Fruit fly (Drosophila melanogaster) whole organism, embryonic: ENCODE data around the gene CG14131.

Source experiments
- Blimp-1 ChIP-seq: fragments of 200-800 bp; sonication (Bioruptor generic); optimal IDR thresholded peaks from 3 replicates; lab custom pipeline; 2018; ENCODE audit warnings: missing biosample characterization, missing genetic modification characterization, mild to moderate bottlenecking, moderate library complexity, missing genetic modification reagents
- CG10321 ChIP-seq: fragments of 200-800 bp; sonication (Bioruptor generic); IDR thresholded peaks from 2 replicates; pipeline ENCODE4 v1.3.6; 2022; ENCODE audit warnings: missing biosample characterization, missing genetic modification characterization
- CG10366 ChIP-seq: fragments of 200-800 bp; sonication (Bioruptor generic); IDR thresholded peaks from 2 replicates; pipeline ENCODE4 v1.3.6; 2022; ENCODE audit warnings: missing biosample characterization, missing genetic modification characterization
- CG11093 ChIP-seq: fragments of 200-800 bp; sonication (Bioruptor generic); IDR thresholded peaks from 3 replicates; pipeline ENCODE4 v1.3.6; 2022; ENCODE audit warnings: missing biosample characterization, missing genetic modification characterization
- CG11247 ChIP-seq: fragments of 200-800 bp; sonication (Bioruptor generic); IDR thresholded peaks from 2 replicates; pipeline ENCODE4 v1.3.6; 2022; ENCODE audit warnings: missing biosample characterization, missing genetic modification characterization
- CG11398 ChIP-seq: fragments of 200-800 bp; sonication (Bioruptor generic); optimal IDR thresholded peaks from 2 replicates; lab custom pipeline; 2016; ENCODE audit warnings: missing biosample characterization, missing genetic modification characterization
- CG11504 ChIP-seq: fragments of 200-800 bp; sonication (Bioruptor generic); optimal IDR thresholded peaks from 3 replicates; lab custom pipeline; 2019; ENCODE audit warnings: missing biosample characterization, mild to moderate bottlenecking, missing genetic modification characterization, moderate library complexity
- CG11723 ChIP-seq: fragments of 200-800 bp; sonication (Bioruptor generic); optimal IDR thresholded peaks from 2 replicates; lab custom pipeline; 2017; ENCODE audit warnings: missing biosample characterization, mild to moderate bottlenecking, missing genetic modification characterization
- CG12391 ChIP-seq: fragments of 200-800 bp; sonication (Bioruptor generic); optimal IDR thresholded peaks from 3 replicates; lab custom pipeline; 2018; ENCODE audit warnings: missing biosample characterization, mild to moderate bottlenecking, missing genetic modification characterization, moderate library complexity
- CG13296 ChIP-seq: fragments of 200-800 bp; sonication (Bioruptor generic); optimal IDR thresholded peaks from 3 replicates; lab custom pipeline; 2018; ENCODE audit warnings: missing biosample characterization, mild to moderate bottlenecking, missing genetic modification characterization
- CG13775 ChIP-seq: fragments of 200-800 bp; sonication (Bioruptor generic); optimal IDR thresholded peaks from 3 replicates; lab custom pipeline; 2017; ENCODE audit warnings: missing biosample characterization, mild to moderate bottlenecking, missing genetic modification characterization
- CG14710 ChIP-seq: fragments of 200-800 bp; sonication (Bioruptor generic); optimal IDR thresholded peaks from 3 replicates; lab custom pipeline; 2019; ENCODE audit warnings: missing biosample characterization, mild to moderate bottlenecking, missing genetic modification characterization, moderate library complexity
- CG14965 ChIP-seq: fragments of 200-800 bp; sonication (Bioruptor generic); optimal IDR thresholded peaks from 2 replicates; lab custom pipeline; 2016; ENCODE audit warnings: missing biosample characterization, missing genetic modification characterization, borderline replicate concordance
- CG18011 ChIP-seq: fragments of 200-800 bp; sonication (Bioruptor generic); optimal IDR thresholded peaks from 2 replicates; lab custom pipeline; 2017; ENCODE audit warnings: missing biosample characterization, missing genetic modification characterization, mild to moderate bottlenecking, moderate library complexity, missing genotype
- CG2202 ChIP-seq: fragments of 200-800 bp; sonication (Bioruptor generic); optimal IDR thresholded peaks from 2 replicates; lab custom pipeline; 2018; ENCODE audit warnings: missing biosample characterization, mild to moderate bottlenecking, missing genetic modification characterization
- CG2678 ChIP-seq: fragments of 200-800 bp; sonication (Bioruptor generic); optimal IDR thresholded peaks from 3 replicates; lab custom pipeline; 2019; ENCODE audit warnings: missing biosample characterization, mild to moderate bottlenecking, missing genetic modification characterization, moderate library complexity
- CG34422 ChIP-seq: fragments of 200-800 bp; sonication (Bioruptor generic); IDR thresholded peaks from 3 replicates; pipeline ENCODE4 v1.3.6; 2022; ENCODE audit warnings: missing biosample characterization, missing genetic modification characterization
- CG6272 ChIP-seq: fragments of 200-800 bp; sonication (Bioruptor generic); IDR thresholded peaks from 2 replicates; pipeline ENCODE4 v1.3.6; 2022; ENCODE audit warnings: missing biosample characterization, missing genetic modification characterization
- CG6791 ChIP-seq: fragments of 200-800 bp; sonication (Bioruptor generic); IDR thresholded peaks from 3 replicates; pipeline ENCODE4 v1.3.6; 2022; ENCODE audit warnings: missing biosample characterization, missing genetic modification characterization; ENCODE audit not compliant: partially characterized antibody
- CG7271 ChIP-seq: fragments of 200-800 bp; sonication (Bioruptor generic); optimal IDR thresholded peaks from 2 replicates; lab custom pipeline; 2018; ENCODE audit warnings: missing biosample characterization, mild to moderate bottlenecking, missing genetic modification characterization, moderate library complexity
- CG9876 ChIP-seq: fragments of 200-800 bp; sonication (Bioruptor generic); optimal IDR thresholded peaks from 2 replicates; lab custom pipeline; 2016; ENCODE audit warnings: missing biosample characterization, missing genetic modification characterization
- Dfd ChIP-seq, 2 experiments: fragments of >200 bp; optimal IDR thresholded peaks; 2 replicates each; lab custom pipeline; 2017; ENCODE audit warnings: missing biosample characterization in 2 of 2, missing genetic modification characterization in 2 of 2
- Dll ChIP-seq: fragments of 200-800 bp; sonication (Bioruptor generic); IDR thresholded peaks from 4 replicates; pipeline ENCODE4 v1.3.6; 2022; ENCODE audit warnings: missing biosample characterization, missing genetic modification characterization; ENCODE audit not compliant: partially characterized antibody
- Ptx1 ChIP-seq: fragments of 200-800 bp; sonication (Bioruptor generic); IDR thresholded peaks from 2 replicates; pipeline ENCODE4 v1.3.6; 2022; ENCODE audit warnings: missing biosample characterization, missing genetic modification characterization
- Xbp1 ChIP-seq: fragments of 200-800 bp; sonication (Bioruptor generic); optimal IDR thresholded peaks from 3 replicates; lab custom pipeline; 2016; ENCODE audit warnings: missing biosample characterization, mild to moderate bottlenecking, missing genetic modification characterization
- ab ChIP-seq: fragments of 200-800 bp; sonication (Bioruptor generic); optimal IDR thresholded peaks from 2 replicates; lab custom pipeline; 2016; ENCODE audit warnings: missing biosample characterization, missing genetic modification characterization
- btn ChIP-seq: fragments of 200-800 bp; sonication (Bioruptor generic); optimal IDR thresholded peaks from 2 replicates; lab custom pipeline; 2016; ENCODE audit warnings: missing biosample characterization, missing genetic modification characterization
- cwo ChIP-seq: fragments of 200-800 bp; sonication (Bioruptor generic); optimal IDR thresholded peaks from 3 replicates; lab custom pipeline; 2017; ENCODE audit warnings: missing biosample characterization, missing genetic modification characterization, mild to moderate bottlenecking, moderate library complexity, missing genetic modification reagents
- dpn ChIP-seq, 2 experiments: fragments of 200-800 bp; sonication (Bioruptor generic); optimal IDR thresholded peaks; 3 replicates each; lab custom pipeline; 2016; ENCODE audit warnings: missing biosample characterization in 2 of 2, missing genetic modification characterization in 2 of 2
- emc ChIP-seq: fragments of 200-800 bp; sonication (Bioruptor generic); optimal IDR thresholded peaks from 2 replicates; lab custom pipeline; 2016; ENCODE audit warnings: missing biosample characterization, missing genetic modification characterization
- eve ChIP-seq, 2 experiments: fragments of >200 bp; optimal IDR thresholded peaks; 2 replicates each; lab custom pipeline; 2017; ENCODE audit warnings: missing biosample characterization in 2 of 2, missing genetic modification characterization in 2 of 2
- fd102C ChIP-seq: fragments of 200-800 bp; sonication (Bioruptor generic); optimal IDR thresholded peaks from 2 replicates; lab custom pipeline; 2018; ENCODE audit warnings: missing biosample characterization, mild to moderate bottlenecking, missing genetic modification characterization, moderate library complexity
- gsb ChIP-seq: fragments of 200-800 bp; sonication (Bioruptor generic); IDR thresholded peaks from 2 replicates; pipeline ENCODE4 v1.3.6; 2022; ENCODE audit warnings: missing biosample characterization, missing genetic modification characterization
- gsb-n ChIP-seq: fragments of 200-800 bp; sonication (Bioruptor generic); optimal IDR thresholded peaks from 3 replicates; lab custom pipeline; 2018; ENCODE audit warnings: missing biosample characterization, mild to moderate bottlenecking, missing genetic modification characterization
- hb ChIP-seq: fragments of 200-800 bp; sonication (Bioruptor generic); IDR thresholded peaks from 3 replicates; pipeline ENCODE4 v1.3.6; 2022; ENCODE audit warnings: missing biosample characterization, missing genetic modification characterization; ENCODE audit not compliant: partially characterized antibody
- hbn ChIP-seq: fragments of 200-800 bp; sonication (Bioruptor generic); IDR thresholded peaks from 2 replicates; pipeline ENCODE4 v1.3.6; 2022; ENCODE audit warnings: missing biosample characterization, missing genetic modification characterization; ENCODE audit not compliant: partially characterized antibody
- her ChIP-seq: fragments of 200-800 bp; sonication (Bioruptor generic); optimal IDR thresholded peaks from 2 replicates; lab custom pipeline; 2016; ENCODE audit warnings: missing biosample characterization, missing genetic modification characterization
- inv ChIP-seq: fragments of 200-800 bp; sonication (Bioruptor generic); IDR thresholded peaks from 2 replicates; pipeline ENCODE4 v1.3.6; 2022; ENCODE audit warnings: missing biosample characterization, missing genetic modification characterization; ENCODE audit not compliant: partially characterized antibody
- mirr ChIP-seq: fragments of 200-800 bp; sonication (Bioruptor generic); optimal IDR thresholded peaks from 3 replicates; lab custom pipeline; 2018; ENCODE audit warnings: missing biosample characterization, mild to moderate bottlenecking, missing genetic modification characterization
- nau ChIP-seq: fragments of 200-800 bp; sonication (Bioruptor generic); optimal IDR thresholded peaks from 3 replicates; lab custom pipeline; 2017; ENCODE audit warnings: missing biosample characterization, mild to moderate bottlenecking, missing genetic modification characterization, missing genetic modification reagents
- nmo ChIP-seq: fragments of 200-800 bp; sonication (Bioruptor generic); optimal IDR thresholded peaks from 2 replicates; lab custom pipeline; 2018; ENCODE audit warnings: missing biosample characterization, mild to moderate bottlenecking, missing genetic modification characterization, moderate library complexity
- pzg ChIP-seq: fragments of 200-800 bp; sonication (Bioruptor generic); optimal IDR thresholded peaks from 3 replicates; lab custom pipeline; 2018; ENCODE audit warnings: missing biosample characterization, mild to moderate bottlenecking, missing genetic modification characterization, moderate library complexity
- ranshi ChIP-seq: fragments of 200-800 bp; sonication (Bioruptor generic); IDR thresholded peaks from 2 replicates; pipeline ENCODE4 v1.3.6; 2022; ENCODE audit warnings: missing biosample characterization, missing genetic modification characterization
- sc ChIP-seq, 3 experiments: fragments of >200 bp in 2 of 3; fragments of 200-800 bp in 1 of 3; sonication (Bioruptor generic) in 1 of 3; optimal IDR thresholded peaks; 2 replicates in 2 of 3; 3 replicates in 1 of 3; lab custom pipeline; 2017; ENCODE audit warnings: mild to moderate bottlenecking in 1 of 3, missing biosample characterization in 1 of 3, missing genetic modification characterization in 1 of 3, missing genetic modification reagents in 1 of 3
- seq ChIP-seq: fragments of 200-800 bp; sonication (Bioruptor generic); IDR thresholded peaks from 2 replicates; pipeline ENCODE4 v1.3.6; 2022; ENCODE audit warnings: missing biosample characterization, missing genetic modification characterization
- sim ChIP-seq: fragments of 200-800 bp; sonication (Bioruptor generic); IDR thresholded peaks from 2 replicates; pipeline ENCODE4 v1.3.6; 2022; ENCODE audit warnings: missing biosample characterization, missing genetic modification characterization
- sna ChIP-seq: fragments of 200-800 bp; sonication (Bioruptor generic); IDR thresholded peaks from 2 replicates; pipeline ENCODE4 v1.3.6; 2022; ENCODE audit warnings: missing biosample characterization, missing genetic modification characterization; ENCODE audit not compliant: partially characterized antibody
- stc ChIP-seq: fragments of 200-800 bp; sonication (Bioruptor generic); IDR thresholded peaks from 2 replicates; pipeline ENCODE4 v1.3.6; 2022; ENCODE audit warnings: missing biosample characterization, missing genetic modification characterization
- wdn ChIP-seq: fragments of 200-800 bp; sonication (Bioruptor generic); IDR thresholded peaks from 2 replicates; pipeline ENCODE4 v1.3.6; 2022; ENCODE audit warnings: missing biosample characterization, missing genetic modification characterization

CG14131 gene

dm6 chr3L:11785291-11785690 lies 8.4 kb downstream of the CG14131 start (continued):
- TF ChIP-seq fd102C, result no peak
- TF ChIP-seq CG11504 (tag; lab: Kevin White, UChicago), result no peak
- TF ChIP-seq CG34422 (GFP tag; lab: Robert Waterston, UW), result 0 out of 3 replicates have a peak, but pooled peaks have one; percentile 31
- TF ChIP-seq sc (optimal IDR thresholded peaks at IDR 0.05; lab: Kevin White, UChicago), result no peak
- no peak for TF ChIP-seq sc (GFP tag; optimal IDR thresholded peaks at IDR 0.05; lab: Kevin White, UChicago)
- no peak for TF ChIP-seq ab (GFP tag; lab: Kevin White, UChicago)
- no peak; the same call in 1 of the 2 replicates for TF ChIP-seq CG10366
- TF ChIP-seq CG11723 (GFP tag; lab: Kevin White, UChicago), result no peak
- TF ChIP-seq CG14710 (tag; lab: Kevin White, UChicago), result no peak
- peak; percentile 24 for TF ChIP-seq nmo (GFP tag; lab: Kevin White, UChicago)
- TF ChIP-seq CG18011, result no peak
- TF ChIP-seq Xbp1 (GFP tag; lab: Kevin White, UChicago), result peak; percentile 41
- 0 out of 2 replicates have a peak, but pooled peaks have one; percentile 46 for TF ChIP-seq CG11247 (GFP tag; lab: Robert Waterston, UW)
- no peak for TF ChIP-seq CG9876 (GFP tag; lab: Kevin White, UChicago)
- TF ChIP-seq sim (GFP tag; lab: Robert Waterston, UW), result no peak
- peak; percentile 50; the same call in 1 of the 2 replicates for TF ChIP-seq wdn (GFP tag; lab: Robert Waterston, UW)
- no peak for TF ChIP-seq eve (GFP tag; optimal IDR thresholded peaks at IDR 0.05; lab: Kevin White, UChicago)
- no peak for TF ChIP-seq CG7271 (tag; lab: Kevin White, UChicago)
- TF ChIP-seq CG2202 (tag; lab: Kevin White, UChicago), result no peak
- no peak for TF ChIP-seq CG13775 (GFP tag; lab: Kevin White, UChicago)
- no peak for TF ChIP-seq ranshi (GFP tag; lab: Robert Waterston, UW)
- no peak for TF ChIP-seq hb (GFP tag; lab: Robert Waterston, UW)
- peak; percentile 43 for TF ChIP-seq cwo (GFP tag; lab: Kevin White, UChicago)
- no peak for TF ChIP-seq pzg (GFP tag; lab: Kevin White, UChicago)
- TF ChIP-seq Dll (GFP tag; lab: Robert Waterston, UW), result no peak
- no peak for TF ChIP-seq her (GFP tag; lab: Kevin White, UChicago)
- peak; percentile 64 for TF ChIP-seq Ptx1 (GFP tag; lab: Robert Waterston, UW)
- TF ChIP-seq CG14965 (GFP tag; lab: Kevin White, UChicago), result no peak
- no peak for TF ChIP-seq btn
- peak; percentile 62; the same call in 1 of the 2 replicates for TF ChIP-seq seq (GFP tag; lab: Robert Waterston, UW)
- no peak for TF ChIP-seq CG6791 (GFP tag; lab: Robert Waterston, UW)
- TF ChIP-seq CG11398 (GFP tag; lab: Kevin White, UChicago), result no peak
- TF ChIP-seq hbn (GFP tag; lab: Robert Waterston, UW), result no peak
- no peak for TF ChIP-seq sna (GFP tag; lab: Robert Waterston, UW)
- no peak for TF ChIP-seq CG11093 (GFP tag; lab: Robert Waterston, UW)
- TF ChIP-seq CG12391 (tag; lab: Kevin White, UChicago), result no peak
- TF ChIP-seq CG2678, result no peak
- peak in 1 of 2 experiments; percentile 23 for TF ChIP-seq dpn (GFP tag; optimal IDR thresholded peaks at IDR 0.05; lab: Kevin White, UChicago)
- TF ChIP-seq mirr, result no peak
- 0 out of 2 replicates have a peak, but pooled peaks have one; percentile 21 for TF ChIP-seq CG10321
- TF ChIP-seq inv (GFP tag; lab: Robert Waterston, UW), result no peak
- TF ChIP-seq nau (GFP tag; lab: Kevin White, UChicago), result no peak
- TF ChIP-seq CG13296 (GFP tag; lab: Kevin White, UChicago), result peak; percentile 60
- no peak for TF ChIP-seq Blimp-1 (GFP tag; lab: Kevin White, UChicago)
- TF ChIP-seq gsb-n (tag; lab: Kevin White, UChicago), result no peak
- TF ChIP-seq Dfd (GFP tag; optimal IDR thresholded peaks at IDR 0.05; lab: Kevin White, UChicago), result no peak
- TF ChIP-seq gsb (GFP tag; lab: Robert Waterston, UW), result 0 out of 2 replicates have a peak, but pooled peaks have one; percentile 16
- no peak for TF ChIP-seq emc (GFP tag; lab: Kevin White, UChicago)
- TF ChIP-seq CG6272 (GFP tag; lab: Robert Waterston, UW), result no peak
- peak; percentile 34; the same call in 1 of the 2 replicates for TF ChIP-seq stc (GFP tag; lab: Robert Waterston, UW)
